Worm (Caenorhabditis elegans) whole organism, L1 larva: ENCODE data around the gene D1054.9.

Experiments
- C04F5.9 ChIP-seq: sonication (generic microtip); optimal IDR thresholded peaks from 2 replicates; lab custom pipeline; 2016; ENCODE audit warnings: missing genetic modification characterization, missing compliant biosample characterization
- blmp-1 ChIP-seq: fragments of 150-350 bp; optimal IDR thresholded peaks from 2 replicates; lab custom pipeline; 2014; ENCODE audit warnings: missing biosample characterization, missing genetic modification characterization
- ceh-88 ChIP-seq: fragments of 200-800 bp; sonication (Bioruptor generic); IDR thresholded peaks from 2 replicates; pipeline ENCODE4 v1.3.6; 2022; ENCODE audit warnings: missing genetic modification characterization, missing compliant biosample characterization
- dsc-1 ChIP-seq: sonication (generic microtip); optimal IDR thresholded peaks from 2 replicates; lab custom pipeline; 2016; ENCODE audit warnings: mild to moderate bottlenecking, missing genetic modification characterization, missing compliant biosample characterization
- isw-1 ChIP-seq: fragments of 200-800 bp; sonication (Bioruptor generic); IDR thresholded peaks from 2 replicates; pipeline ENCODE4 v1.3.6; 2022; ENCODE audit warnings: missing genetic modification characterization, missing compliant biosample characterization
- jun-1 ChIP-seq: fragments of 150-350 bp; optimal IDR thresholded peaks from 2 replicates; lab custom pipeline; 2014; ENCODE audit warnings: missing biosample characterization, missing genetic modification reagents, missing genetic modification characterization
- lin-39 ChIP-seq: fragments of 150-350 bp; optimal IDR thresholded peaks from 2 replicates; lab custom pipeline; 2014; ENCODE audit warnings: missing biosample characterization, missing genetic modification reagents, missing genetic modification characterization
- mdl-1 ChIP-seq, 2 experiments: fragments of 150-350 bp; optimal IDR thresholded peaks; 2 replicates each; lab custom pipeline; 2014 to 2017; ENCODE audit warnings: missing biosample characterization in 2 of 2, missing genetic modification characterization in 2 of 2, inconsistent platforms in 1 of 2
- nhr-11 ChIP-seq: fragments of 150-350 bp; optimal IDR thresholded peaks from 2 replicates; lab custom pipeline; 2014; ENCODE audit warnings: missing biosample characterization, missing genetic modification characterization
- nhr-76 ChIP-seq: sonication (generic microtip); optimal IDR thresholded peaks from 2 replicates; lab custom pipeline; 2017; ENCODE audit warnings: missing biosample characterization, missing genetic modification characterization
- rnt-1 ChIP-seq: sonication (generic microtip); optimal IDR thresholded peaks from 2 replicates; lab custom pipeline; 2016; ENCODE audit warnings: mild to moderate bottlenecking, missing genetic modification characterization, moderate library complexity, missing compliant biosample characterization
- sox-4 ChIP-seq: sonication (generic microtip); optimal IDR thresholded peaks from 2 replicates; lab custom pipeline; 2016; ENCODE audit warnings: missing genetic modification characterization, missing compliant biosample characterization
- unc-62 ChIP-seq: fragments of 150-350 bp; optimal IDR thresholded peaks from 2 replicates; lab custom pipeline; 2014; ENCODE audit warnings: missing biosample characterization, missing genetic modification reagents, missing genetic modification characterization
- zag-1 ChIP-seq: fragments of 150-350 bp; optimal IDR thresholded peaks from 2 replicates; lab custom pipeline; 2014; ENCODE audit warnings: missing biosample characterization, missing genetic modification characterization

ce11 chrV:10834682-10835219, 43.9 kb upstream of the D1054.9 start:
- TF ChIP-seq ceh-88 = no peak
- TF ChIP-seq C04F5.9 (tag; lab: Kevin White, UChicago) = no peak
- TF ChIP-seq unc-62 (GFP tag; lab: Kevin White, UChicago) = no peak
- TF ChIP-seq isw-1 (GFP tag; lab: Robert Waterston, UW) = no peak
- no peak for TF ChIP-seq blmp-1
- TF ChIP-seq jun-1 (tag; lab: Kevin White, UChicago) = no peak
- TF ChIP-seq nhr-11 (tag; lab: Kevin White, UChicago) = no peak
- TF ChIP-seq nhr-76 (tag; lab: Kevin White, UChicago) = no peak
- no peak for TF ChIP-seq sox-4 (tag; lab: Kevin White, UChicago)
- no peak for TF ChIP-seq dsc-1 (tag; lab: Kevin White, UChicago)
- no peak for TF ChIP-seq lin-39 (tag; lab: Kevin White, UChicago)
- TF ChIP-seq zag-1 (tag; lab: Kevin White, UChicago) = no peak
- TF ChIP-seq rnt-1 (tag; lab: Kevin White, UChicago) = no peak
- TF ChIP-seq mdl-1 (tag; optimal IDR thresholded peaks at IDR 0.05; lab: Kevin White, UChicago) = no peak
